Worm (Caenorhabditis elegans) whole organism, midembryonic: ENCODE measurements around the gene cex-2.

Source experiments
- cog-1 ChIP-seq: sonication (generic microtip); optimal IDR thresholded peaks from 2 replicates; lab custom pipeline; 2016; ENCODE audit warnings: missing genetic modification characterization, missing compliant biosample characterization
- flt-1 ChIP-seq: fragments of 200-800 bp; sonication (Bioruptor generic); IDR thresholded peaks from 2 replicates; pipeline ENCODE4 v1.3.6; 2022; ENCODE audit warnings: missing genetic modification characterization, missing compliant biosample characterization

ce11 chrII:7877744-7878468 lies 42.7 kb upstream of the cex-2 start, which contains the start of gene T01H3.2:
- TF ChIP-seq cog-1 (no peak), flt-1 (no peak)
